Worm (Caenorhabditis elegans): Measurements from ENCODE around the gene R02F11.2.
"Not testable (repeated sequence)": the region's sequence is repeated elsewhere in the genome, so short reads cannot be mapped to it uniquely, and the experiment has no call there.

R02F11.2 gene

ce11 chrV:4794308-4794707 is at the start of gene R02F11.2:
Gene R02F11.2 (plus strand): TSS chrV:4794599.
- no peak for TF ChIP-seq unc-62 (GFP tag; optimal IDR thresholded peaks at IDR 0.05)

ce11 chrV:4745269-4745668 is 49.1 kb upstream of the R02F11.2 start, which contains the start of gene C18G1.7:
Gene C18G1.7 (plus strand): TSS chrV:4745569.
- no peak for TF ChIP-seq unc-62 (GFP tag; optimal IDR thresholded peaks at IDR 0.05)

ce11 chrV:4750294-4750693 is 44.1 kb upstream of the R02F11.2 start, which contains the start of gene C18G1.6:
Gene C18G1.6 (plus strand): TSS chrV:4750594.
- TF ChIP-seq unc-62 (GFP tag; optimal IDR thresholded peaks at IDR 0.05), result no peak

- TF ChIP-seq unc-62 (GFP tag; optimal IDR thresholded peaks at IDR 0.05), result no peak
These were observed 40.3 kb upstream of the R02F11.2 start, which contains the start of gene hil-4 for ce11 chrV:4754123-4754522. Gene hil-4 (plus strand): TSS chrV:4754313.

- TF ChIP-seq unc-62 (GFP tag; optimal IDR thresholded peaks at IDR 0.05), result no peak
These were observed 39.7 kb upstream of the R02F11.2 start for ce11 chrV:4754684-4755211.

ce11 chrV:4755308-4756029 is 38.9 kb upstream of the R02F11.2 start, which contains the start of gene pgl-3:
Gene pgl-3 (plus strand): TSS chrV:4755979.
- no peak for TF ChIP-seq unc-62 (GFP tag; optimal IDR thresholded peaks at IDR 0.05)

ce11 chrV:4758019-4758418 is 36.4 kb upstream of the R02F11.2 start:
- TF ChIP-seq unc-62 (GFP tag; optimal IDR thresholded peaks at IDR 0.05), result no peak

ce11 chrV:4758540-4758939 is 35.9 kb upstream of the R02F11.2 start:
- no peak for TF ChIP-seq unc-62 (GFP tag; optimal IDR thresholded peaks at IDR 0.05)

ce11 chrV:4760674-4761073 is 33.7 kb upstream of the R02F11.2 start, which contains the start of gene bgnt-1.4:
Gene bgnt-1.4 (plus strand): TSS chrV:4760974.
- not testable (repeated sequence) for TF ChIP-seq unc-62 (GFP tag; optimal IDR thresholded peaks at IDR 0.05)

- no peak for TF ChIP-seq unc-62 (GFP tag; optimal IDR thresholded peaks at IDR 0.05)
These were observed 27.9 kb upstream of the R02F11.2 start, which contains the start of gene C18G1.8 for ce11 chrV:4766501-4766900. Gene C18G1.8 (minus strand): TSS chrV:4766601.

ce11 chrV:4769633-4770032 is 24.8 kb upstream of the R02F11.2 start, which contains the start of gene C18G1.9:
Gene C18G1.9 (minus strand): TSS chrV:4769733.
- TF ChIP-seq unc-62 (GFP tag; optimal IDR thresholded peaks at IDR 0.05), result no peak

ce11 chrV:4770408-4770947 is 23.9 kb upstream of the R02F11.2 start, which contains the start of gene elt-7:
Gene elt-7 (plus strand): TSS chrV:4770670.
- no peak for TF ChIP-seq unc-62 (GFP tag; optimal IDR thresholded peaks at IDR 0.05)

- no peak for TF ChIP-seq unc-62 (GFP tag; optimal IDR thresholded peaks at IDR 0.05)
These were observed 19.3 kb upstream of the R02F11.2 start for ce11 chrV:4775140-4775539.

ce11 chrV:4777388-4777986 is 16.9 kb upstream of the R02F11.2 start, which contains the start of gene C18G1.1:
Gene C18G1.1 (plus strand): TSS chrV:4777960.
- no peak for TF ChIP-seq unc-62 (GFP tag; optimal IDR thresholded peaks at IDR 0.05)

- no peak for TF ChIP-seq unc-62 (GFP tag; optimal IDR thresholded peaks at IDR 0.05)
These were observed 11.1 kb upstream of the R02F11.2 start, which contains the start of gene Y60C6A.1 for ce11 chrV:4783313-4783712. Gene Y60C6A.1 (plus strand): TSS chrV:4783613.

ce11 chrV:4785333-4785852 is 9.0 kb upstream of the R02F11.2 start, which contains the start of the genes Y60C6A.2 and Y60C6A.3:
Gene Y60C6A.2 (minus strand): TSS chrV:4785433.
Gene Y60C6A.3 (plus strand): TSS chrV:4785802.
- no peak for TF ChIP-seq unc-62 (GFP tag; optimal IDR thresholded peaks at IDR 0.05)

Data from whole organism, dauer.